Worm (Caenorhabditis elegans): Measurements from ENCODE around the gene Y48C3A.5.
A peak's percentile ranks its signal among the peaks of the same experiment; 100 is the strongest.

DNA sequence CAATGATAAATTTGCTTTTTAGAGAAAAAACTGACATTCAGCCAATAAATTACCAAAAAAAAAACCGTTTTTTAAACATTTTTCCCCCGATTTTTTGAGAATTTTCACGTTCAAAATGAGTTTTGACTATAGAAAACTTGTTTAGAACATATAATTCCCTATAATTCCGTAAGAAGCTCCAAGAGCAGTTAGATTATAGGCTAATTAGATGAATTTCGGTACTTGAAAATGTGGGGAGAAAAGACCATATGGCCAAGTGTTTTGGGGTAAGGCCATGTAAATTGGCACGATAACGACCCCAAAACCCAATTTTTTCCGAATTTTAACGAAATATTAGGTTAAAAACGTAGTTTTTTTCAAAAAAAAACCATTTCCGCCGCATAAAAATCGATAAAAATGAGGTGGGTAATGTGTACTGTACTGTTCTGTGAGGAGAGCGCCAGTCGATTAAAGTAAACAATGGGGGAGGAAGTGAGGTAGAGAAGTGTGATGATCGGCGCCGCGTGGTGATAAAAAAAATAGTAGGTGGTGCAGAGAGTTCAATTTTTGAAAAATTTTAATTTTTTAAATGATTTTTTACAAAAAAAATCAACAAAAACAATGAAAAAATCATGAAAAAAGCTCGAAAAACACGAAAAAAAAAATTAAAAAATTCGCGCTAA, 62.4 kb downstream of the Y48C3A.5 start:
- no peak for TF ChIP-seq mab-5 (tag; optimal IDR thresholded peaks at IDR 0.05)
- no peak for TF ChIP-seq ztf-4 (tag; optimal IDR thresholded peaks at IDR 0.05)
- peak; percentile 62 for TF ChIP-seq fos-1 (tag; optimal IDR thresholded peaks at IDR 0.05)
- TF ChIP-seq ZK546.5 (tag; optimal IDR thresholded peaks at IDR 0.05) = no peak

Data from whole organism, L2 larva.